Worm (Caenorhabditis elegans): ENCODE measurements around the gene srd-26.
"Not testable (repeated sequence)": the region's sequence is repeated elsewhere in the genome, so short reads cannot be mapped to it uniquely, and the experiment has no call there.

DNA sequence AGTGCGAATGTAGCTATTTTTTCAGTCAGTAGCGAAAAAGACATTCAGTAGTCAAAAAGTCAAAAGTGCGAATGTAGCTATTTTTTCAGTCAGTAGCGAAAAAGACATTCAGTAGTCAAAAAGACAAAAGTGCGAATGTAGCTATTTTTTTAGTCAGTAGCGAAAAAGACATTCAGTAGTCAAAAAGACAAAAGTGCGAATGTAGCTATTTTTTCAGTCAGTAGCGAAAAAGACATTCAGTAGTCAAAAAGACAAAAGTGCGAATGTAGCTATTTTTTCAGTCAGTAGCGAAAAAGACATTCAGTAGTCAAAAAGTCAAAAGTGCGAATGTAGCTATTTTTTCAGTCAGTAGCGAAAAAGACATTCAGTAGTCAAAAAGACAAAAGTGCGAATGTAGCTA, 42.4 kb upstream of the srd-26 start, which contains the start of gene T16A9.3:
- not testable (repeated sequence) for TF ChIP-seq daf-12 (tag; optimal IDR thresholded peaks at IDR 0.05); nhr-237 (tag; optimal IDR thresholded peaks at IDR 0.05); unc-62 (GFP tag; optimal IDR thresholded peaks at IDR 0.05); pha-4 (tag; optimal IDR thresholded peaks at IDR 0.05); snpc-4 (tag; optimal IDR thresholded peaks at IDR 0.05); mdl-1 (tag; optimal IDR thresholded peaks at IDR 0.05); ama-1 (optimal IDR thresholded peaks at IDR 0.05); ceh-82 (tag; optimal IDR thresholded peaks at IDR 0.05)
